Fruit fly (Drosophila melanogaster) S2 (cell line): ENCODE data around the gene CG5399.

ENCODE experiments used
- CG8478 ChIP-seq: fragments of >200 bp; optimal IDR thresholded peaks from 2 replicates; lab custom pipeline; 2018
- CTCF ChIP-seq, 2 experiments: fragments of >200 bp; optimal IDR thresholded peaks; 2 replicates each; lab custom pipeline; 2018

- TF ChIP-seq CTCF (optimal IDR thresholded peaks at IDR 0.05; lab: Kevin White, UChicago) (no peak), CG8478 (lab: Kevin White, UChicago) (no peak)
Observed at dm6 chr3R:15688441-15688840, 6.6 kb upstream of the CG5399 start.
